Fruit fly (Drosophila melanogaster) whole organism, embryonic: ENCODE measurements around the gene BTBD9.

Experiments used
- CG10565 ChIP-seq: fragments of 200-800 bp; sonication (Bioruptor generic); optimal IDR thresholded peaks from 3 replicates; lab custom pipeline; 2016; ENCODE audit warnings: missing biosample characterization, mild to moderate bottlenecking, missing genetic modification characterization
- CG10979 ChIP-seq: fragments of 200-800 bp; sonication (Bioruptor generic); optimal IDR thresholded peaks from 2 replicates; lab custom pipeline; 2018; ENCODE audit warnings: missing biosample characterization, mild to moderate bottlenecking, missing genetic modification characterization, moderate library complexity
- CG13894 ChIP-seq: fragments of 200-800 bp; sonication (Bioruptor generic); optimal IDR thresholded peaks from 3 replicates; lab custom pipeline; 2018; ENCODE audit warnings: missing biosample characterization, mild to moderate bottlenecking, missing genetic modification characterization, moderate library complexity
- CG14860 ChIP-seq: fragments of 200-800 bp; sonication (Bioruptor generic); IDR thresholded peaks from 3 replicates; pipeline ENCODE4 v1.3.6; 2022; ENCODE audit warnings: missing biosample characterization, missing genetic modification characterization; ENCODE audit not compliant: partially characterized antibody
- CG1602 ChIP-seq: fragments of 200-800 bp; sonication (Bioruptor generic); optimal IDR thresholded peaks from 3 replicates; lab custom pipeline; 2016; ENCODE audit warnings: missing biosample characterization, missing genetic modification characterization
- CG17359 ChIP-seq: fragments of 200-800 bp; sonication (Bioruptor generic); optimal IDR thresholded peaks from 3 replicates; lab custom pipeline; 2018; ENCODE audit warnings: missing biosample characterization, mild to moderate bottlenecking, missing genetic modification characterization, moderate library complexity
- CG17361 ChIP-seq: fragments of 200-800 bp; sonication (Bioruptor generic); IDR thresholded peaks from 3 replicates; pipeline ENCODE4 v1.3.6; 2022; ENCODE audit warnings: missing biosample characterization, missing genetic modification characterization
- CG18262 ChIP-seq: fragments of 200-800 bp; optimal IDR thresholded peaks from 3 replicates; lab custom pipeline; 2019; ENCODE audit warnings: missing biosample characterization, mild to moderate bottlenecking, missing genetic modification characterization, moderate library complexity
- CG32772 ChIP-seq: fragments of 200-800 bp; sonication (Bioruptor generic); IDR thresholded peaks from 2 replicates; pipeline ENCODE4 v1.3.6; 2022; ENCODE audit warnings: missing biosample characterization, missing genetic modification characterization
- CG4854 ChIP-seq: fragments of 200-800 bp; sonication (Bioruptor generic); optimal IDR thresholded peaks from 2 replicates; lab custom pipeline; 2016; ENCODE audit warnings: missing biosample characterization, missing genetic modification characterization, inconsistent platforms
- CG6765 ChIP-seq: fragments of 200-800 bp; sonication (Bioruptor generic); optimal IDR thresholded peaks from 3 replicates; lab custom pipeline; 2017; ENCODE audit warnings: missing biosample characterization, mild to moderate bottlenecking, missing genetic modification characterization
- CG7786 ChIP-seq: fragments of 200-800 bp; sonication (Bioruptor generic); optimal IDR thresholded peaks from 2 replicates; lab custom pipeline; 2016; ENCODE audit warnings: missing biosample characterization, missing genetic modification characterization
- CG8924 ChIP-seq: fragments of 200-800 bp; optimal IDR thresholded peaks from 3 replicates; lab custom pipeline; 2019; ENCODE audit warnings: missing biosample characterization, mild to moderate bottlenecking, missing genetic modification characterization, moderate library complexity
- Dbx ChIP-seq: fragments of 200-800 bp; sonication (Bioruptor generic); IDR thresholded peaks from 3 replicates; pipeline ENCODE4 v1.3.6; 2022; ENCODE audit warnings: missing biosample characterization, missing genetic modification characterization
- Doc2 ChIP-seq: fragments of 200-800 bp; sonication (Bioruptor generic); IDR thresholded peaks from 2 replicates; pipeline ENCODE4 v1.3.6; 2022; ENCODE audit warnings: missing biosample characterization, missing genetic modification characterization
- Fer1 ChIP-seq: fragments of 200-800 bp; sonication (Bioruptor generic); optimal IDR thresholded peaks from 2 replicates; lab custom pipeline; 2017; ENCODE audit warnings: missing biosample characterization, mild to moderate bottlenecking, missing genetic modification characterization
- Fer3 ChIP-seq: fragments of 200-800 bp; sonication (Bioruptor generic); optimal IDR thresholded peaks from 2 replicates; lab custom pipeline; 2018; ENCODE audit warnings: missing biosample characterization, mild to moderate bottlenecking, missing genetic modification characterization, moderate library complexity
- HLH3B ChIP-seq: fragments of 200-800 bp; sonication (Bioruptor generic); IDR thresholded peaks from 2 replicates; pipeline ENCODE4 v1.3.6; 2022; ENCODE audit warnings: missing biosample characterization, missing genetic modification characterization
- Hr51 ChIP-seq, 2 experiments: fragments of 200-800 bp; sonication (Bioruptor generic); optimal IDR thresholded peaks; 2 replicates in 1 of 2; 3 replicates in 1 of 2; lab custom pipeline; 2016 to 2018; ENCODE audit warnings: missing biosample characterization in 2 of 2, missing genetic modification characterization in 2 of 2, mild to moderate bottlenecking in 1 of 2, moderate library complexity in 1 of 2
- MTF-1 ChIP-seq: fragments of 200-800 bp; sonication (Bioruptor generic); optimal IDR thresholded peaks from 2 replicates; lab custom pipeline; 2018; ENCODE audit warnings: missing biosample characterization, mild to moderate bottlenecking, missing genetic modification characterization, borderline replicate concordance
- NC2α ChIP-seq: fragments of 200-800 bp; sonication (Bioruptor generic); optimal IDR thresholded peaks from 2 replicates; lab custom pipeline; 2016; ENCODE audit warnings: missing biosample characterization, missing genetic modification characterization
- NC2β ChIP-seq: fragments of 200-800 bp; sonication (Bioruptor generic); optimal IDR thresholded peaks from 2 replicates; lab custom pipeline; 2016; ENCODE audit warnings: missing biosample characterization, missing genetic modification characterization
- Nf-YC ChIP-seq: fragments of 200-800 bp; optimal IDR thresholded peaks from 3 replicates; lab custom pipeline; 2019; ENCODE audit warnings: missing biosample characterization, mild to moderate bottlenecking, missing genetic modification characterization, moderate library complexity
- Oli ChIP-seq: fragments of 200-800 bp; sonication (Bioruptor generic); optimal IDR thresholded peaks from 2 replicates; lab custom pipeline; 2018; ENCODE audit warnings: missing biosample characterization, mild to moderate bottlenecking, missing genetic modification characterization, moderate library complexity
- ap ChIP-seq: fragments of 200-800 bp; sonication (Bioruptor generic); IDR thresholded peaks from 2 replicates; pipeline ENCODE4 v1.3.6; 2022; ENCODE audit warnings: missing biosample characterization, missing genetic modification characterization
- bcd ChIP-seq: fragments of 200-800 bp; sonication (Bioruptor generic); optimal IDR thresholded peaks from 2 replicates; lab custom pipeline; 2017; ENCODE audit warnings: missing biosample characterization, mild to moderate bottlenecking, missing genetic modification characterization
- caup ChIP-seq: fragments of 200-800 bp; sonication (Bioruptor generic); optimal IDR thresholded peaks from 3 replicates; lab custom pipeline; 2017; ENCODE audit warnings: missing biosample characterization, mild to moderate bottlenecking, missing genetic modification characterization, moderate library complexity; ENCODE audit not compliant: severe bottlenecking
- croc ChIP-seq: fragments of 200-800 bp; sonication (Bioruptor generic); conservative IDR thresholded peaks from 3 replicates; pipeline ENCODE4 v1.3.6; 2022; ENCODE audit warnings: missing biosample characterization, missing genetic modification characterization
- dpn ChIP-seq, 2 experiments: fragments of 200-800 bp; sonication (Bioruptor generic); optimal IDR thresholded peaks; 3 replicates each; lab custom pipeline; 2016; ENCODE audit warnings: missing biosample characterization in 2 of 2, missing genetic modification characterization in 2 of 2
- dysf ChIP-seq: fragments of 200-800 bp; sonication (Bioruptor generic); IDR thresholded peaks from 3 replicates; pipeline ENCODE4 v1.3.6; 2022; ENCODE audit warnings: missing biosample characterization, missing genetic modification characterization
- eve ChIP-seq, 2 experiments: fragments of >200 bp; optimal IDR thresholded peaks; 2 replicates each; lab custom pipeline; 2017; ENCODE audit warnings: missing biosample characterization in 2 of 2, missing genetic modification characterization in 2 of 2
- gsb-n ChIP-seq: fragments of 200-800 bp; sonication (Bioruptor generic); optimal IDR thresholded peaks from 3 replicates; lab custom pipeline; 2018; ENCODE audit warnings: missing biosample characterization, mild to moderate bottlenecking, missing genetic modification characterization
- inv ChIP-seq: fragments of 200-800 bp; sonication (Bioruptor generic); IDR thresholded peaks from 2 replicates; pipeline ENCODE4 v1.3.6; 2022; ENCODE audit warnings: missing biosample characterization, missing genetic modification characterization; ENCODE audit not compliant: partially characterized antibody
- mam ChIP-seq: fragments of 200-800 bp; sonication (Bioruptor generic); optimal IDR thresholded peaks from 3 replicates; lab custom pipeline; 2016; ENCODE audit warnings: missing biosample characterization, missing genetic modification characterization
- mirr ChIP-seq: fragments of 200-800 bp; sonication (Bioruptor generic); optimal IDR thresholded peaks from 3 replicates; lab custom pipeline; 2018; ENCODE audit warnings: missing biosample characterization, mild to moderate bottlenecking, missing genetic modification characterization
- nerfin-2 ChIP-seq: fragments of 200-800 bp; sonication (Bioruptor generic); IDR thresholded peaks from 2 replicates; pipeline ENCODE4 v1.3.6; 2022; ENCODE audit warnings: missing biosample characterization, missing genetic modification characterization; ENCODE audit not compliant: partially characterized antibody
- oc ChIP-seq: fragments of 200-800 bp; sonication (Bioruptor generic); optimal IDR thresholded peaks from 2 replicates; lab custom pipeline; 2018; ENCODE audit warnings: missing biosample characterization, mild to moderate bottlenecking, missing genetic modification characterization, moderate library complexity
- prd ChIP-seq, 3 experiments: fragments of >200 bp in 2 of 3; fragments of 200-800 bp in 1 of 3; sonication (Bioruptor generic) in 1 of 3; optimal IDR thresholded peaks in 2 of 3; IDR thresholded peaks in 1 of 3; 2 replicates in 2 of 3; 3 replicates in 1 of 3; pipeline versions ENCODE4 v1.3.6 to Lab custom; 2017 to 2022; ENCODE audit warnings: missing biosample characterization in 1 of 3, missing genetic modification characterization in 1 of 3
- run ChIP-seq: fragments of 200-800 bp; sonication (Bioruptor generic); optimal IDR thresholded peaks from 3 replicates; lab custom pipeline; 2018; ENCODE audit warnings: missing biosample characterization, mild to moderate bottlenecking, missing genetic modification characterization
- slbo ChIP-seq: fragments of 200-800 bp; sonication (Bioruptor generic); IDR thresholded peaks from 2 replicates; pipeline ENCODE4 v1.3.6; 2022; ENCODE audit warnings: missing biosample characterization, missing genetic modification characterization
- sr ChIP-seq: fragments of 200-800 bp; sonication (Bioruptor generic); IDR thresholded peaks from 3 replicates; pipeline ENCODE4 v1.3.6; 2022; ENCODE audit warnings: missing biosample characterization, missing genetic modification characterization
- ssp ChIP-seq: fragments of 200-800 bp; sonication (Bioruptor generic); IDR thresholded peaks from 2 replicates; pipeline ENCODE4 v1.3.6; 2022; ENCODE audit warnings: missing biosample characterization, missing genetic modification characterization
- stwl ChIP-seq: fragments of 200-800 bp; sonication (Bioruptor generic); optimal IDR thresholded peaks from 3 replicates; lab custom pipeline; 2018; ENCODE audit warnings: missing biosample characterization, mild to moderate bottlenecking, missing genetic modification characterization, moderate library complexity
- tgo ChIP-seq: fragments of 200-800 bp; sonication (Bioruptor generic); IDR thresholded peaks from 3 replicates; pipeline ENCODE4 v1.3.6; 2022; ENCODE audit warnings: missing biosample characterization, missing genetic modification characterization
- tin ChIP-seq: fragments of 200-800 bp; sonication (Bioruptor generic); optimal IDR thresholded peaks from 3 replicates; lab custom pipeline; 2016; ENCODE audit warnings: missing biosample characterization, missing genetic modification characterization
- ttk ChIP-seq: fragments of 200-800 bp; sonication (Bioruptor generic); IDR thresholded peaks from 2 replicates; pipeline ENCODE4 v2.1.2; 2022; ENCODE audit warnings: missing biosample characterization, missing genetic modification characterization
- zfh1 ChIP-seq: fragments of 200-800 bp; sonication (Bioruptor generic); IDR thresholded peaks from 3 replicates; pipeline ENCODE4 v1.3.6; 2022; ENCODE audit warnings: missing biosample characterization, missing genetic modification characterization

BTBD9 gene

dm6 chrX:10802457-10803378 lies 34.4 kb downstream of the BTBD9 start (continued):
- peak; percentile 60 for TF ChIP-seq Fer1
- peak; percentile 34; the same call in 1 of the 3 replicates for TF ChIP-seq croc
- no peak for TF ChIP-seq prd (optimal IDR thresholded peaks at IDR 0.05; lab: Kevin White, UChicago)
- peak; percentile 57; the same call in 2 of the 3 replicates for TF ChIP-seq prd (GFP tag; IDR thresholded peaks at IDR 0.05; lab: Robert Waterston, UW)
- TF ChIP-seq inv = no peak
- peak in 1 of 2 experiments; percentile 46 for TF ChIP-seq eve (GFP tag; optimal IDR thresholded peaks at IDR 0.05; lab: Kevin White, UChicago)
- peak; percentile 48 for TF ChIP-seq caup
- no peak for TF ChIP-seq mirr (GFP tag; lab: Kevin White, UChicago)
- 0 out of 3 replicates have a peak, but pooled peaks have one; percentile 39 for TF ChIP-seq zfh1 (GFP tag; lab: Robert Waterston, UW)
- TF ChIP-seq CG8924 (tag; lab: Kevin White, UChicago) = peak; percentile 79
- TF ChIP-seq HLH3B (GFP tag; lab: Robert Waterston, UW) = peak; percentile 53; the same call in 1 of the 2 replicates
- peak; percentile 86 for TF ChIP-seq CG18262 (tag; lab: Kevin White, UChicago)
- TF ChIP-seq bcd (GFP tag; lab: Kevin White, UChicago) = no peak
- peak in 1 of 2 experiments; percentile 52 for TF ChIP-seq dpn (GFP tag; optimal IDR thresholded peaks at IDR 0.05; lab: Kevin White, UChicago)
- peak; percentile 65 for TF ChIP-seq gsb-n (tag; lab: Kevin White, UChicago)
- peak; percentile 31; the same call in 1 of the 2 replicates for TF ChIP-seq slbo (GFP tag; lab: Robert Waterston, UW)
- TF ChIP-seq Nf-YC (tag; lab: Kevin White, UChicago) = peak; percentile 7
- TF ChIP-seq CG1602 (GFP tag; lab: Kevin White, UChicago) = peak; percentile 36
- no peak for TF ChIP-seq oc
- TF ChIP-seq ssp (GFP tag; lab: Robert Waterston, UW) = peak; percentile 22; the same call in 1 of the 2 replicates
- peak; percentile 32; the same call in 1 of the 2 replicates for TF ChIP-seq ttk
- no peak for TF ChIP-seq CG14860 (GFP tag; lab: Robert Waterston, UW)
- peak; percentile 87 for TF ChIP-seq CG17361
- TF ChIP-seq Dbx (GFP tag; lab: Robert Waterston, UW) = no peak
- TF ChIP-seq CG10979 = peak; percentile 79
- no peak for TF ChIP-seq MTF-1 (GFP tag; lab: Kevin White, UChicago)
- TF ChIP-seq CG13894 (tag; lab: Kevin White, UChicago) = no peak
- TF ChIP-seq tin (GFP tag; lab: Kevin White, UChicago) = peak; percentile 24
- TF ChIP-seq nerfin-2 (GFP tag; lab: Robert Waterston, UW) = no peak
- TF ChIP-seq CG17359 (tag; lab: Kevin White, UChicago) = peak; percentile 70
- TF ChIP-seq NC2α (GFP tag; lab: Kevin White, UChicago) = no peak
- no peak for TF ChIP-seq mam
- peak; percentile 38; the same call in 1 of the 2 replicates for TF ChIP-seq CG32772 (GFP tag; lab: Robert Waterston, UW)
- TF ChIP-seq run (tag; lab: Kevin White, UChicago) = peak; percentile 41
- TF ChIP-seq stwl (tag; lab: Kevin White, UChicago) = no peak
- TF ChIP-seq NC2β (GFP tag; lab: Kevin White, UChicago) = no peak
- TF ChIP-seq Fer3 = peak; percentile 58
- TF ChIP-seq Hr51 (GFP tag; optimal IDR thresholded peaks at IDR 0.05; lab: Kevin White, UChicago) = peak in 1 of 2 experiments; percentile 86
- peak; percentile 72 for TF ChIP-seq Oli (tag; lab: Kevin White, UChicago)
- TF ChIP-seq CG4854 = no peak
- no peak for TF ChIP-seq ap (GFP tag; lab: Robert Waterston, UW)
- no peak for TF ChIP-seq Doc2 (GFP tag; lab: Robert Waterston, UW)
- peak; percentile 73; the same call in 2 of the 3 replicates for TF ChIP-seq dysf (GFP tag; lab: Robert Waterston, UW)
- peak; percentile 52 for TF ChIP-seq CG6765
- no peak for TF ChIP-seq CG7786 (GFP tag; lab: Kevin White, UChicago)
- TF ChIP-seq sr (GFP tag; lab: Robert Waterston, UW) = no peak
- TF ChIP-seq tgo = peak; percentile 54
- no peak for TF ChIP-seq CG10565 (GFP tag; lab: Kevin White, UChicago)
